Worm (Caenorhabditis elegans) whole organism, dauer: ENCODE data around the gene nono-1.

Source experiments
- unc-62 ChIP-seq: sonication (generic microtip); optimal IDR thresholded peaks from 2 replicates; lab custom pipeline; 2017; ENCODE audit warnings: missing biosample characterization, missing genetic modification reagents, missing genetic modification characterization

nono-1 gene

DNA sequence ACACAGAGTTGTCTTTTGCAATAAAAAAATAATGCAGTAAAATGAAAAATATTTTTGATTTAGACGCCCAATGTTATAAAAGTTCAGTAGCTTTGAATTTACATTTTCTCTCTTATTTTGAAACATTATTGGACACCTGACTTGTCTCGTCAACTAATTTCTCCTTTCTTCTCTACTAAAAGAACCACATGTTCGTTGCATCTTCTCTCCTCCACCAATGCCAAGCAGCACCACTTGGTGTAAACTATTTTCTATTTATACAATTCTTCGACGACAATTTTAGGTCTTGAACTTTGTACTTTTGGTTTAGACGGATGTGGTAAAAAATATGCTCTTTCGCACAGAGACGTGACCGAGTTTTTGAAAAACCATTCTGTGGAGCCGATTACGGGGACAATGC, 27.4 kb downstream of the nono-1 start:
- TF ChIP-seq unc-62 (GFP tag; lab: Kevin White, UChicago) = no peak

DNA sequence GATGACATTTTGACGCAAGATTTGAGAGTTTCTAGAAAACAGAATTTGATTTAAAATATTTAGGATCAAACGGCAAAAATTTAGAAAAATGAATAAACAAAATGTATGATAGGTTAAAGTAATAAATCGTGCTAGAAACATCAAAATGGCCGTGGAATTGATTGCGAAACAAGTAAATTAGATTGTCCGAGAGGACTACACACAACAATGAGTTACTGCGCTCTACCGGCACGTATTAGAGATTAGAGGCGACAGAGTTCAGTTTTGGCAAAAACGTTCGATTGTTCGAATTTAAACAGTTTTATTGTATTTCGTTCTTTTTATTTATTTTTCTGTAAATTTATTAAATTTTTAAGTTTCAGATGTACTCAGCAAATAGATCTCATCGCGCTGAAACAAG, 32.3 kb downstream of the nono-1 start, which contains the start of the genes dnc-2 and bcl-7:
dnc-2 (minus strand) TSS at position 33 of the 400 bp plus-strand sequence.
bcl-7 (plus strand) TSS at position 363 of the 400 bp plus-strand sequence.
- TF ChIP-seq unc-62 (GFP tag; lab: Kevin White, UChicago) = no peak

DNA sequence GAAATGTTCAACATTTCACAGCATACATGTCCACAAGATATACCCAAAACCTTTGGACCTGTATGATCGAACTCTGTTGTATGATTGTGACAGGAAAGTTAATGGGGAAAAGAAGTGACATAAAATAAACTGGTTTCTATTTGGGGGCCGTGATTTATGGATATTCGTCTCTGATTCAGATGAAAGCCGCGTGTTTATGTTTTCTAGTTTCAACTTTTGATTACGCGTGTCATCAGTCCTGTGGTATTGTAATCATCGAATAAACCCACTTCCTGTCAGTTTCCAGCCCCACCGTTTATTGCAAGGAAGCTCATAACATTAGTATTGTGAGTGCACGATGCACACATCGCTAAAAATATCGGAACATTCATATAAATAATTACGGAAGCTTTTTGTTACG, 35.8 kb downstream of the nono-1 start:
- no peak for TF ChIP-seq unc-62 (GFP tag; lab: Kevin White, UChicago)

DNA sequence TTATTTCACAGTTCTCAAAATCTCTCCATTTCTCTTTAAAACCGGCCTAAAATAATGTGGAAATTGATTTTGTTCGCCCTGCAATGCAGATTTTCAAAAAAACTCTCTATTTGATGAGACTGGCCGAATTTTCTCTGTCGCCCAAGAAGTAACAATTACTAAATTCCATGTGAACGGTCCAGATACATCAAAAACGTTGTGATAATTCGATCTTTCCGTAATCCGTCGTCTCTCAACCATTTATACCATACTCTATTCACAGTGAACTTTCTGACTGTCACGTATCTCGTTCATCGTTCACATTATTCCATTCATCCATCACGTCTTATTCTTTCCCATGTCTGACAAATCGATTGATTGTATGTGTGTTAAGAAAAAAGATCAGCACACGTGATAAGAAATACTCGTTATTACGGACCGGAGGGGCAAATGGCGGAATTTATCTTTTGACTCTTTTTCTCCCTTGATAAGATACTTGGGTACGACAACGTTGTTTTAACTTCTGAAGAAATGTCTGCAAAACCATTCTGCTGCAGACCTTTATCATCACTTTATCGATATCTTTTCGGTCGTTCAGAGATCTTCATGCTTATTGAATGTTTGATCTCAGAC, 36.9 kb downstream of the nono-1 start:
- TF ChIP-seq unc-62 (GFP tag; lab: Kevin White, UChicago) = no peak

DNA sequence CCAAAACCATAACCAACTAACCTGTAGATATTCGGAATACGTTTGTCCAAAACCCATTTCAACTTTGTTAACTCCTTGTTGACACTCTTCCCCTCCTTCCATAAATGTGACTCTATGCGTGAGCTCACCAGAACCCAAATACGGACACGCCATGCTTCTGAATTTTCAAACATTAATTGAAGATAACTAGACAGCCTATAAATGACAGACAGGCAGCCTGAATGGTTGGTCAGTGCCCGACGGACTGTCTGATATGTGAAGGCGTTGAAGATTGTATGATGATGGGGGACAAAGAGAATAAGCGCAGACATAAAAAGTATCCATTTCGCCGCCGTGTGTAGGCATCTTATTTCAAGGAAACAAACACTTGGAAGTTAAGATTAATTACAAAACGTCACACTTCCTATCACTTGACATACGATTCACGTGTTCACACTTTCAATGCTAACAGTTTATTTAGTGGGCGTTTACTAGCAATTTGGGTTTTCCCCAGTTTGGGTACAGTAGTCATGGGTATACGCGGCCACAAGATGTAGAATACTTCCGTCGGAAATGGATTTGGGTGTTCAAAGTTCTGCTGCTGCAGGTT, 38.2 kb downstream of the nono-1 start, which contains the start of the genes tdo-2 and C28H8.2:
tdo-2 (minus strand) TSS at position 157 of the 589 bp plus-strand sequence.
C28H8.2 (plus strand) TSS at position 524 of the 589 bp plus-strand sequence.
- TF ChIP-seq unc-62 (GFP tag; lab: Kevin White, UChicago) = no peak

DNA sequence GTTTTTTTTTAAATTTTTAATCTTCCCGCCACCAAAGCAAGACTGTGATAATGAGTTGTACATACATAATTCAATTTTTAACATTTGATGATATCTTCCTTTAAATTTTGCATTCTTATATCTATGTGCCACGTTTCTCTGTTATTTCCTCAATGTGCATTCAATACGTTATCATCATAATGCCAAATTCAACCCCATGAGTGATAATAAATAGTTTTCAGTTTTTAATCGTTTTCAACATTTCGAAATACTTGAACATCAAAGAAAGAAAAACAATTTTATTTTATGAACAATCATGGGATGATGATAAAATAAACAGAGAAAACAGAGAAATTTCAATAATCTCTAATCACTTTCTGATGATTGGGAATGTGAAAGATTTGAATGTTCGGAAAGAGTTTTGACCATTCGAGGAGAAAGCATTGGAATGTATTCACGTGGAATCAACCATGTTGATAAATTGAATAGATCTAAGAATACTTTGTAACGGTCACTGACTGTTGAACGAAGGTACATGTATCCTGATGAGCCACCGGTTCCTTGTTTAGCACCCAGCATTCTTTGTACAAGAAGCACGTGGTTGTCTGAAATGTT, 40.6 kb downstream of the nono-1 start:
- no peak for TF ChIP-seq unc-62 (GFP tag; lab: Kevin White, UChicago)

DNA sequence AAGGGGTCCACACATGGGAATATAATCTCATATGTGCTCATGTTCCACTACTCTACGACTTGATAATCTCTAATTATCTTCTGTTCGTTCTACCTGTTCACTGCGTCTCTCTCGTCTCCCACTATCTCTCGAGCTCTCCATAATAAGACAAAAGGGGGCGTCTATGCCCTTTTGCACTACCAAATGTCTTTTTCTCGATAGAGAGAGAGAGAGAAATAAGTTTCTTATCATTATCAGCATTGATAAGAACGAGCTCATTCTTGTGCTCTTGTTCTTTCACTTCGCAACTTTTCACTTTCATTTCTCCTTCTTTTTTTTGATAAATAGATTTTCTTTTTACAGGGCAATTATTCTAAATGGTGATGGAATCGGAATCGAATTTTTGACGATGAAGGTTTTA, 42.1 kb downstream of the nono-1 start:
- no peak for TF ChIP-seq unc-62 (GFP tag; lab: Kevin White, UChicago)

DNA sequence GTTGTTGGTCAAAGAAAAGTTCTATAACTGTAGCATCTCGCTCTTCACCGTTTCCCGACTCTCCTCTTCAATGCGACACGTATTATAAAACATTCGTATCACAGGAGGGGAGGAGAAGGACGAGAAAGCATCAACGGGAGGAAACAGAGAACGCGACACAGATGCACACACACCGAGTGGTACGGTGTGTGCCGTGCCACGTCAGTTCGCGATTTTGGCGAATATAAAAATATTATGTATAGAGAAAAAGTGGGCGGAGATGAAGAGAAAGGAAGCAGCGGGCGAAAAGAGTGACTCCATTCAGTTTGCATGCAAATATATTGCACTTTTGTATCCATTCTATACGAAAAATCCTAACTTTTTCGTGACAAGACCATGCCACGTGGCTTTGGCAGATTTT, 43.3 kb downstream of the nono-1 start:
- TF ChIP-seq unc-62 (GFP tag; lab: Kevin White, UChicago) = no peak

DNA sequence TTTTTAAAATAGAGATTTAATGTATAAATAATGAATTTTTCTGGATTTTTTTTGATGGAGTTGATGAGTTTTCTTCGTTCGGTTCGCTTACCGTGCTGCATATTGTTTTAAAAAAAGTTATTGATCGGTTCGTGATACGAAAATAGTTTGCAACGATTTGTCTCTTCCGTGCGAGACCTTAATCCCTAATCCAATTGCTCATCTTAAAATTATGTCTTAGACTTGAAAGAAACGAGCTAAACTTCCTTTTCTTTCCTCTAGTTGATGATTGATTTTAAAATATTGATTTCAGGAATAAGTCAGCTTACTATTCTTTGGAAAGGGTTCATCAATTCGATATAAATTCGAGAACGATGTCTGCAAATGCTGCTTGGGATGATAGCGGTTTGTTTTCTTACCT, 49.6 kb downstream of the nono-1 start, which contains the start of gene C28H8.3:
C28H8.3 (plus strand) TSS at position 293 of the 400 bp plus-strand sequence.
- no peak for TF ChIP-seq unc-62 (GFP tag; lab: Kevin White, UChicago)

DNA sequence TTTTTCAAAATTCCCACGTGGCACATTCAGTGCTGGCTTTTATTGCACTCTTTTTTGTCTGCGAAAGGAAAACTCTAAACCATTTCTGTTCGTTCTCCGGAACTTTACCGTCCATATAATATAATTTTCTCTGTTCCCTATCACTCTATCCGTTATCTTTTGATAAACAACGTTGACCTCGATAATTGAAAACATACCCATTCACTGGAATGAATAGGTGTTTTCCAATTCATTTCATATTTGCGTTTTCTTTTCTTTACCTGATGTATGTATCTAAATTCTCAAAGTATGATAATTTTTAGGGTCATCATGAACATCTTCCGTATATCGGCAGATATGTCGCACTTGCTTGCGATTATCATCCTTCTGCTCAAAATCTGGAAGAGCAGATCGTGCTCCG, 51.3 kb downstream of the nono-1 start, which contains the start of gene erd-2.2:
erd-2.2 (plus strand) TSS at position 301 of the 400 bp plus-strand sequence.
- no peak for TF ChIP-seq unc-62 (GFP tag; lab: Kevin White, UChicago)

DNA sequence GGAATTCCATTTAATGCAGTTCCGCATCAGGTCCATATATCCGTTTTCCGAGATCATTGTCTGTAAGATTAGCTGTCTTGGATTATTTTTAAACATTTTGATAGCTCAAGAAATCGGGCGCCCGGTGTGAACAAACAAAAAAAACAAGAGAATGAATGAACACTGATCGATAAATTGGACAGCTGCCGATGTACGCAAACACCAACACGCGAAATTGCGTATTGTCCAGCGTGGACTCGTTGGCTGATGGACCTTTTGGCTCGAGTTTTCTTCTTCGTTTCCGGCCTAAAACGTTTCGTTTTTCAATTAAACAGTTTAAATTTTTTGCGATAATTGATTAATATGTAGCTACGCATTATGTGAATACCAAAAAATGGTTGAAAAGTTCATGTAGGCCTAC, 52.0 kb downstream of the nono-1 start, which contains the start of gene dpff-1:
dpff-1 (minus strand) TSS at position 288 of the 400 bp plus-strand sequence.
- no peak for TF ChIP-seq unc-62 (GFP tag; lab: Kevin White, UChicago)
